Fruit fly (Drosophila melanogaster) whole organism, embryonic: ENCODE measurements around the gene Pbp45.

Experiments used
- Adf1 ChIP-seq: fragments of 200-800 bp; sonication (Bioruptor generic); IDR thresholded peaks from 2 replicates; pipeline ENCODE4 v1.3.6; 2022; ENCODE audit warnings: missing biosample characterization, missing genetic modification characterization
- CG10147 ChIP-seq: fragments of 200-800 bp; sonication (Bioruptor generic); optimal IDR thresholded peaks from 2 replicates; lab custom pipeline; 2019; ENCODE audit warnings: missing biosample characterization, mild to moderate bottlenecking, missing genetic modification characterization, moderate library complexity
- CG11247 ChIP-seq: fragments of 200-800 bp; sonication (Bioruptor generic); IDR thresholded peaks from 2 replicates; pipeline ENCODE4 v1.3.6; 2022; ENCODE audit warnings: missing biosample characterization, missing genetic modification characterization
- CG11695 ChIP-seq: fragments of 200-800 bp; sonication (Bioruptor generic); IDR thresholded peaks from 3 replicates; pipeline ENCODE4 v1.3.6; 2022; ENCODE audit warnings: missing biosample characterization, missing genetic modification characterization
- CG12155 ChIP-seq: fragments of 200-800 bp; sonication (Bioruptor generic); optimal IDR thresholded peaks from 3 replicates; lab custom pipeline; 2016; ENCODE audit warnings: missing biosample characterization, missing genetic modification characterization
- CG13894 ChIP-seq: fragments of 200-800 bp; sonication (Bioruptor generic); optimal IDR thresholded peaks from 3 replicates; lab custom pipeline; 2018; ENCODE audit warnings: missing biosample characterization, mild to moderate bottlenecking, missing genetic modification characterization, moderate library complexity
- CG15514 ChIP-seq: fragments of 200-800 bp; sonication (Bioruptor generic); optimal IDR thresholded peaks from 3 replicates; lab custom pipeline; 2017; ENCODE audit warnings: missing biosample characterization, missing genetic modification characterization, mild to moderate bottlenecking, moderate library complexity, missing genetic modification reagents
- CG1647 ChIP-seq: fragments of 200-800 bp; sonication (Bioruptor generic); optimal IDR thresholded peaks from 3 replicates; lab custom pipeline; 2016; ENCODE audit warnings: missing biosample characterization, missing genetic modification characterization
- CG30403 ChIP-seq: fragments of 200-800 bp; sonication (Bioruptor generic); optimal IDR thresholded peaks from 3 replicates; lab custom pipeline; 2016; ENCODE audit warnings: missing biosample characterization, missing genetic modification characterization
- CG3163 ChIP-seq: fragments of 200-800 bp; sonication (Bioruptor generic); optimal IDR thresholded peaks from 3 replicates; lab custom pipeline; 2016; ENCODE audit warnings: missing biosample characterization, missing genetic modification characterization
- CG42726 ChIP-seq: fragments of 200-800 bp; sonication (Bioruptor generic); IDR thresholded peaks from 2 replicates; pipeline ENCODE4 v1.3.6; 2022; ENCODE audit warnings: missing biosample characterization, missing genetic modification characterization; ENCODE audit not compliant: partially characterized antibody
- CG5180 ChIP-seq: fragments of 200-800 bp; sonication (Bioruptor generic); optimal IDR thresholded peaks from 3 replicates; lab custom pipeline; 2017; ENCODE audit warnings: missing biosample characterization, missing genetic modification characterization, mild to moderate bottlenecking, moderate library complexity, missing genetic modification reagents
- CG6175 ChIP-seq: fragments of 200-800 bp; sonication (Bioruptor generic); IDR thresholded peaks from 3 replicates; pipeline ENCODE4 v1.3.6; 2022; ENCODE audit warnings: missing biosample characterization, missing genetic modification characterization
- CG6272 ChIP-seq: fragments of 200-800 bp; sonication (Bioruptor generic); IDR thresholded peaks from 2 replicates; pipeline ENCODE4 v1.3.6; 2022; ENCODE audit warnings: missing biosample characterization, missing genetic modification characterization
- CG8388 ChIP-seq: fragments of 200-800 bp; sonication (Bioruptor generic); optimal IDR thresholded peaks from 2 replicates; lab custom pipeline; 2019; ENCODE audit warnings: missing biosample characterization, mild to moderate bottlenecking, missing genetic modification characterization, moderate library complexity
- CoRest ChIP-seq: fragments of 200-800 bp; sonication (Bioruptor generic); optimal IDR thresholded peaks from 3 replicates; lab custom pipeline; 2018; ENCODE audit warnings: missing biosample characterization, mild to moderate bottlenecking, missing genetic modification characterization, moderate library complexity
- Deaf1 ChIP-seq: fragments of 200-800 bp; optimal IDR thresholded peaks from 3 replicates; lab custom pipeline; 2019; ENCODE audit warnings: missing biosample characterization, mild to moderate bottlenecking, missing genetic modification characterization, moderate library complexity
- Dfd ChIP-seq, 2 experiments: fragments of >200 bp; optimal IDR thresholded peaks; 2 replicates each; lab custom pipeline; 2017; ENCODE audit warnings: missing biosample characterization in 2 of 2, missing genetic modification characterization in 2 of 2
- Dp ChIP-seq: fragments of 200-800 bp; sonication (Bioruptor generic); optimal IDR thresholded peaks from 2 replicates; lab custom pipeline; 2018; ENCODE audit warnings: missing biosample characterization, mild to moderate bottlenecking, missing genetic modification characterization, moderate library complexity
- Dref ChIP-seq: fragments of 200-800 bp; sonication (Bioruptor generic); IDR thresholded peaks from 2 replicates; pipeline ENCODE4 v1.3.6; 2022; ENCODE audit warnings: missing biosample characterization, missing genetic modification characterization
- Gsc ChIP-seq: fragments of 200-800 bp; sonication (Bioruptor generic); IDR thresholded peaks from 2 replicates; pipeline ENCODE4 v1.3.6; 2022; ENCODE audit warnings: missing biosample characterization, missing genetic modification characterization
- HLH54F ChIP-seq: fragments of 200-800 bp; sonication (Bioruptor generic); optimal IDR thresholded peaks from 3 replicates; lab custom pipeline; 2016; ENCODE audit warnings: missing biosample characterization, missing genetic modification characterization
- Hr78 ChIP-seq, 2 experiments: fragments of 200-800 bp in 1 of 2; fragments of >200 bp in 1 of 2; sonication (Bioruptor generic) in 1 of 2; optimal IDR thresholded peaks; 2 replicates each; lab custom pipeline; 2017 to 2019; ENCODE audit warnings: missing biosample characterization in 2 of 2, missing genetic modification characterization in 2 of 2, mild to moderate bottlenecking in 1 of 2, moderate library complexity in 1 of 2
- MBD-R2 ChIP-seq: fragments of 200-800 bp; sonication (Bioruptor generic); IDR thresholded peaks from 2 replicates; pipeline ENCODE4 v1.3.6; 2022; ENCODE audit warnings: missing biosample characterization, missing genetic modification characterization
- Myb ChIP-seq: fragments of 200-800 bp; sonication (Bioruptor generic); optimal IDR thresholded peaks from 2 replicates; lab custom pipeline; 2016; ENCODE audit warnings: missing biosample characterization, missing genetic modification characterization
- NfI ChIP-seq: fragments of 200-800 bp; sonication (Bioruptor generic); optimal IDR thresholded peaks from 3 replicates; lab custom pipeline; 2018; ENCODE audit warnings: missing biosample characterization, mild to moderate bottlenecking, missing genetic modification characterization, moderate library complexity
- Scr ChIP-seq: fragments of 200-800 bp; sonication (Bioruptor generic); IDR thresholded peaks from 2 replicates; pipeline ENCODE4 v1.3.6; 2022; ENCODE audit warnings: missing biosample characterization, missing genetic modification characterization; ENCODE audit not compliant: partially characterized antibody
- Trl ChIP-seq, 3 experiments: fragments of >200 bp in 2 of 3; fragments of 200-800 bp in 1 of 3; sonication (Bioruptor generic) in 1 of 3; optimal IDR thresholded peaks; 2 replicates in 1 of 3; 3 replicates in 2 of 3; lab custom pipeline; 2016 to 2017; ENCODE audit warnings: missing biosample characterization in 1 of 3, missing genetic modification characterization in 1 of 3
- Xbp1 ChIP-seq: fragments of 200-800 bp; sonication (Bioruptor generic); optimal IDR thresholded peaks from 3 replicates; lab custom pipeline; 2016; ENCODE audit warnings: missing biosample characterization, mild to moderate bottlenecking, missing genetic modification characterization
- amos ChIP-seq: fragments of 200-800 bp; sonication (Bioruptor generic); IDR thresholded peaks from 2 replicates; pipeline ENCODE4 v1.3.6; 2022; ENCODE audit warnings: missing biosample characterization, missing genetic modification characterization; ENCODE audit not compliant: partially characterized antibody
- bbx ChIP-seq: fragments of 200-800 bp; sonication (Bioruptor generic); IDR thresholded peaks from 2 replicates; pipeline ENCODE4 v1.3.6; 2022; ENCODE audit warnings: missing biosample characterization, missing genetic modification characterization; ENCODE audit not compliant: partially characterized antibody
- chinmo ChIP-seq: fragments of 200-800 bp; sonication (Bioruptor generic); IDR thresholded peaks from 4 replicates; pipeline ENCODE4 v1.3.6; 2022; ENCODE audit warnings: missing biosample characterization, missing genetic modification characterization; ENCODE audit not compliant: partially characterized antibody
- ewg ChIP-seq: fragments of 200-800 bp; sonication (Bioruptor generic); optimal IDR thresholded peaks from 3 replicates; lab custom pipeline; 2017; ENCODE audit warnings: mild to moderate bottlenecking, missing biosample characterization, missing genetic modification reagents, missing genetic modification characterization
- gce ChIP-seq: fragments of 200-800 bp; sonication (Bioruptor generic); IDR thresholded peaks from 3 replicates; pipeline ENCODE4 v1.3.6; 2022; ENCODE audit warnings: missing biosample characterization, missing genetic modification characterization
- nerfin-2 ChIP-seq: fragments of 200-800 bp; sonication (Bioruptor generic); IDR thresholded peaks from 2 replicates; pipeline ENCODE4 v1.3.6; 2022; ENCODE audit warnings: missing biosample characterization, missing genetic modification characterization; ENCODE audit not compliant: partially characterized antibody
- nmo ChIP-seq: fragments of 200-800 bp; sonication (Bioruptor generic); optimal IDR thresholded peaks from 2 replicates; lab custom pipeline; 2018; ENCODE audit warnings: missing biosample characterization, mild to moderate bottlenecking, missing genetic modification characterization, moderate library complexity
- pzg ChIP-seq: fragments of 200-800 bp; sonication (Bioruptor generic); optimal IDR thresholded peaks from 3 replicates; lab custom pipeline; 2018; ENCODE audit warnings: missing biosample characterization, mild to moderate bottlenecking, missing genetic modification characterization, moderate library complexity
- sens ChIP-seq: fragments of 200-800 bp; sonication (Bioruptor generic); peaks from one replicate; lab custom pipeline; 2016; ENCODE audit warnings: missing biosample characterization, missing genetic modification characterization
- sob ChIP-seq: fragments of 200-800 bp; sonication (Bioruptor generic); IDR thresholded peaks from 2 replicates; pipeline ENCODE4 v1.3.6; 2022; ENCODE audit warnings: missing biosample characterization, missing genetic modification characterization
- sr ChIP-seq: fragments of 200-800 bp; sonication (Bioruptor generic); IDR thresholded peaks from 3 replicates; pipeline ENCODE4 v1.3.6; 2022; ENCODE audit warnings: missing biosample characterization, missing genetic modification characterization
- stwl ChIP-seq: fragments of 200-800 bp; sonication (Bioruptor generic); optimal IDR thresholded peaks from 3 replicates; lab custom pipeline; 2018; ENCODE audit warnings: missing biosample characterization, mild to moderate bottlenecking, missing genetic modification characterization, moderate library complexity
- zen2 ChIP-seq: fragments of 200-800 bp; sonication (Bioruptor generic); IDR thresholded peaks from 3 replicates; pipeline ENCODE4 v1.3.6; 2022; ENCODE audit warnings: missing biosample characterization, missing genetic modification characterization; ENCODE audit not compliant: partially characterized antibody

Pbp45 gene

DNA sequence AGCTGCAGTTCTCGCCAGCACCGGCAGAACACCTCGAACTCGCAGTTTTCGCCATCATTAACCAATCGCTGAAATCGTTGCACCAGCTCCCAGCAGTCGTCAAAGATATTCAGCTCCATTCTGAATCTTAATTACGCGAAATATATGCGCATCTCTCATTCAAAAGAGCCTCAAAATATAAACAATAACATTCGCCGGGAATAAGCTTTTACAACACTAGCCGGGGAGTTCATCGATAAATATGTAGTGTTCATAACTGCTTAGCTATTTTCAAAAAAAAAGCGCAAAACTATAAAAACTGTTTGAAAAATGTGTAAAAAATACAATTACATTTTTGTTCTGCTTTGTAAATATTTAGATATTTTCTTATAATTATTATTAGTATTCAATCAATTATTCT lies at the start of gene Pbp45 (continued):
- TF ChIP-seq HLH54F: peak; percentile 19
- no peak for TF ChIP-seq Gsc
- peak; percentile 61 for TF ChIP-seq Dref (GFP tag; lab: Robert Waterston, UW)
- TF ChIP-seq Myb (GFP tag; lab: Kevin White, UChicago): peak; percentile 37
- TF ChIP-seq Dp (GFP tag; lab: Kevin White, UChicago): peak; percentile 89
- TF ChIP-seq CG30403 (GFP tag; lab: Kevin White, UChicago): peak; percentile 7
- peak; percentile 44 for TF ChIP-seq sens
- TF ChIP-seq CG8388 (GFP tag; lab: Kevin White, UChicago): no peak
- TF ChIP-seq bbx (GFP tag; lab: Robert Waterston, UW): 0 out of 2 replicates have a peak, but pooled peaks have one; percentile 41
- peak; percentile 69 for TF ChIP-seq MBD-R2 (GFP tag; lab: Robert Waterston, UW)
- peak; percentile 8 for TF ChIP-seq CG15514 (GFP tag; lab: Kevin White, UChicago)
- TF ChIP-seq Scr: peak; percentile 40; the same call in 1 of the 2 replicates
- TF ChIP-seq NfI (GFP tag; lab: Kevin White, UChicago): peak; percentile 8
- peak; percentile 56; the same call in 1 of the 3 replicates for TF ChIP-seq zen2 (GFP tag; lab: Robert Waterston, UW)
- TF ChIP-seq stwl (tag; lab: Kevin White, UChicago): peak; percentile 98
- peak; percentile 13 for TF ChIP-seq CG12155 (GFP tag; lab: Kevin White, UChicago)

DNA sequence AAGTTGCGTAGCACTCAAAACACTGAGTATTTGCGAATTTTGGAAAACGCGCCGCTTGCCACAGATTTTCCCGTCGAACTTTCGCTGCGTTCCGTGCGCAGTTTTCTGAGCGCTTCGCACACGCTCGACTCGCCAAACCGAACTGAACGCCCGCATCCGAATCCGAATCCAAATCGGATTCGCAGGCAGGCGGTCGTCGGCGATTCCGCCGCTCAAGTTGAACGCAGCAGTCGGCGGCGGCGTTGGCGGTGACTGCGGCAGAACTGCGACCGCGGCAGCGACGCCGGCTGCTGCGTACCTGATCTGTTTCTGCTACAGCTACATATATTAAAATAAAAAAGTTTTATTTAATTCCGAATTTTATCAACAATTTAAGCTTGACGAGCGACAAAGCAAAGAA lies 36.3 kb upstream of the Pbp45 start, which contains the start of gene CG31183:
CG31183 (minus strand) TSS at position 329 of the 400 bp plus-strand sequence.
- TF ChIP-seq Dfd (GFP tag; optimal IDR thresholded peaks at IDR 0.05; lab: Kevin White, UChicago) (no peak), Adf1 (GFP tag; lab: Robert Waterston, UW) (peak; percentile 97), CG42726 (GFP tag; lab: Robert Waterston, UW) (no peak), CG6175 (GFP tag; lab: Robert Waterston, UW) (0 out of 3 replicates have a peak, but pooled peaks have one; percentile 43), CG13894 (tag; lab: Kevin White, UChicago) (no peak), Deaf1 (peak; percentile 90), nmo (no peak), CG11247 (GFP tag; lab: Robert Waterston, UW) (0 out of 2 replicates have a peak, but pooled peaks have one; percentile 12), sr (no peak), CG12155 (GFP tag; lab: Kevin White, UChicago) (no peak), CG5180 (GFP tag; lab: Kevin White, UChicago) (peak; percentile 22), Xbp1 (no peak), CG10147 (no peak), gce (GFP tag; lab: Robert Waterston, UW) (0 out of 3 replicates have a peak, but pooled peaks have one; percentile 13), sob (GFP tag; lab: Robert Waterston, UW) (0 out of 2 replicates have a peak, but pooled peaks have one; percentile 30), CoRest (no peak), CG11695 (GFP tag; lab: Robert Waterston, UW) (no peak), CG6272 (GFP tag; lab: Robert Waterston, UW) (no peak), chinmo (GFP tag; lab: Robert Waterston, UW) (0 out of 4 replicates have a peak, but pooled peaks have one; percentile 60), nerfin-2 (GFP tag; lab: Robert Waterston, UW) (no peak), CG8388 (GFP tag; lab: Kevin White, UChicago) (no peak), Trl (optimal IDR thresholded peaks at IDR 0.05; lab: Kevin White, UChicago) (no peak), Trl (GFP tag; optimal IDR thresholded peaks at IDR 0.05; lab: Kevin White, UChicago) (no peak), CG3163 (GFP tag; lab: Kevin White, UChicago) (no peak), ewg (GFP tag; lab: Kevin White, UChicago) (no peak), amos (GFP tag; lab: Robert Waterston, UW) (no peak), pzg (GFP tag; lab: Kevin White, UChicago) (no peak), Hr78 (GFP tag; optimal IDR thresholded peaks at IDR 0.05; lab: Kevin White, UChicago) (no peak), CG1647 (GFP tag; lab: Kevin White, UChicago) (no peak)
- TF ChIP-seq, all 482 proteins: peak for 8
